Worm (Caenorhabditis elegans) whole organism, early embryonic: ENCODE measurements around the gene C18D11.1.

Source experiments
- F13C5.2 ChIP-seq: sonication (generic microtip); optimal IDR thresholded peaks from 2 replicates; lab custom pipeline; 2017; ENCODE audit warnings: mild to moderate bottlenecking, missing genetic modification characterization, inconsistent platforms, missing compliant biosample characterization
- pes-1 ChIP-seq: fragments of 200-800 bp; sonication (Bioruptor generic); IDR thresholded peaks from 2 replicates; pipeline ENCODE4 v1.3.6; 2022; ENCODE audit warnings: missing genetic modification reagents, missing genetic modification characterization, missing compliant biosample characterization

DNA sequence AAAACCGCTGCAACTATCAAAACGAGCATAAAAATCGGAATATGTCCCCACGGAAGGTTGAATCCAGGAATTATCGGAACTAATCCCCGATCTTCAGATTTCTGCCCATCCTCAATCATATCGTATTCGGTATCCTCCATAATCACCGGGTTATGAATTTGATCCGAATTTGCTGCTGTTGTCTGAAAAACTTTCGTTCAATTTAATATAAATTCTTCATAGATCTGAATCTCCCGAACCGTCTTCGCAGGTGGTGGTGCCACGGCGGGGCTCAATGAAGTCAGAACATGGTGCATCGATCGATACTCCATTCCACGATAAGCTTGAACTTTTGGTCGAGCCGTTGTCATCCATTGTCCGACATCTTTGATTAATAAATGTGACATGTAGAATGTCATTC, 40.5 kb downstream of the C18D11.1 start:
- TF ChIP-seq F13C5.2 (tag; lab: Kevin White, UChicago): no peak
- no peak for TF ChIP-seq pes-1 (GFP tag; lab: Robert Waterston, UW)
